Worm (Caenorhabditis elegans) whole organism, L3 larva: Measurements from ENCODE around the gene lgc-9.

Source experiments
- nhr-76 ChIP-seq: fragments of 150-350 bp; sonication (generic microtip); optimal IDR thresholded peaks from 5 replicates; lab custom pipeline; 2014; ENCODE audit warnings: missing biosample characterization, missing genetic modification characterization
- unc-62 ChIP-seq: fragments of 150-350 bp; sonication (generic microtip); optimal IDR thresholded peaks from 4 replicates; lab custom pipeline; 2014; ENCODE audit warnings: missing biosample characterization, missing genetic modification reagents, missing genetic modification characterization

ce11 chrIV:3415383-3415782 is at the start of gene lgc-9:
- no peak for TF ChIP-seq unc-62 (GFP tag; lab: Kevin White, UChicago)
- TF ChIP-seq nhr-76 (tag; lab: Kevin White, UChicago) = no peak
